Fruit fly (Drosophila melanogaster): ENCODE data around the gene Pkcdelta.

Pkcdelta gene

dm6 chrX:12470187-12470931 is 38.3 kb downstream of the Pkcdelta start (continued):
- TF ChIP-seq bbx (GFP tag; IDR thresholded peaks at IDR 0.05; ENCODE audit: partially characterized antibody) (no peak), CG12769 (tag; optimal IDR thresholded peaks at IDR 0.05) (peak; percentile 69), CG6683 (GFP tag; optimal IDR thresholded peaks at IDR 0.05) (peak; percentile 24), klu (GFP tag; IDR thresholded peaks at IDR 0.05) (peak; percentile 59; the same call in 1 of the 2 replicates), HLH4C (GFP tag; IDR thresholded peaks at IDR 0.05; ENCODE audit: partially characterized antibody) (no peak), Poxn (GFP tag; IDR thresholded peaks at IDR 0.05) (peak; percentile 58), sisA (GFP tag; IDR thresholded peaks at IDR 0.05) (peak; percentile 68), CG14014 (GFP tag; IDR thresholded peaks at IDR 0.05) (peak; percentile 15; the same call in 1 of the 2 replicates), zen (tag; optimal IDR thresholded peaks at IDR 0.05) (no peak), Drgx (GFP tag; IDR thresholded peaks at IDR 0.05) (no peak; the same call in 1 of the 2 replicates), slbo (GFP tag; IDR thresholded peaks at IDR 0.05) (peak; percentile 86), CG31441 (GFP tag; IDR thresholded peaks at IDR 0.05) (0 out of 2 replicates have a peak, but pooled peaks have one; percentile 31), Meics (GFP tag; optimal IDR thresholded peaks at IDR 0.05) (peak; percentile 78), twi (tag; optimal IDR thresholded peaks at IDR 0.05) (no peak), HHEX (GFP tag; optimal IDR thresholded peaks at IDR 0.05) (peak; percentile 56), CG12219 (GFP tag; optimal IDR thresholded peaks at IDR 0.05) (peak; percentile 12), eyg (GFP tag; optimal IDR thresholded peaks at IDR 0.05) (no peak), CG11085 (GFP tag; IDR thresholded peaks at IDR 0.05) (0 out of 2 replicates have a peak, but pooled peaks have one; percentile 23), phol (tag; optimal IDR thresholded peaks at IDR 0.05) (peak; percentile 53), CG6689 (GFP tag; IDR thresholded peaks at IDR 0.05) (peak; percentile 77), CG6791 (GFP tag; IDR thresholded peaks at IDR 0.05; ENCODE audit: partially characterized antibody) (no peak), tio (GFP tag; optimal IDR thresholded peaks at IDR 0.05) (peak; percentile 29), Myb (GFP tag; optimal IDR thresholded peaks at IDR 0.05) (no peak), Doc2 (GFP tag; IDR thresholded peaks at IDR 0.05) (no peak), Dad (GFP tag; optimal IDR thresholded peaks at IDR 0.05) (no peak), CG17361 (GFP tag; IDR thresholded peaks at IDR 0.05) (peak; percentile 53; the same call in 2 of the 3 replicates), Adf1 (GFP tag; IDR thresholded peaks at IDR 0.05) (peak; percentile 54; the same call in 1 of the 2 replicates), CG18011 (GFP tag; optimal IDR thresholded peaks at IDR 0.05) (no peak), zfh1 (GFP tag; IDR thresholded peaks at IDR 0.05) (peak; percentile 65; the same call in 2 of the 3 replicates), CG17359 (tag; optimal IDR thresholded peaks at IDR 0.05) (peak; percentile 59), CG4730 (GFP tag; IDR thresholded peaks at IDR 0.05) (peak; percentile 47; the same call in 1 of the 2 replicates), CG1603 (tag; optimal IDR thresholded peaks at IDR 0.05) (peak; percentile 16), row (GFP tag; IDR thresholded peaks at IDR 0.05) (peak; percentile 78), prd (optimal IDR thresholded peaks at IDR 0.05) (no peak), prd (GFP tag; IDR thresholded peaks at IDR 0.05) (peak; percentile 70), danr (GFP tag; IDR thresholded peaks at IDR 0.05) (0 out of 2 replicates have a peak, but pooled peaks have one; percentile 40), CG31224 (GFP tag; IDR thresholded peaks at IDR 0.05) (peak; percentile 47), HmgD (GFP tag; optimal IDR thresholded peaks at IDR 0.05) (no peak), CG17912 (GFP tag; optimal IDR thresholded peaks at IDR 0.05) (no peak), bsh (GFP tag; optimal IDR thresholded peaks at IDR 0.05) (peak in 1 of 2 experiments; percentile 58), en (GFP tag; optimal IDR thresholded peaks at IDR 0.05) (no peak), CG3281 (GFP tag; optimal IDR thresholded peaks at IDR 0.05) (peak; percentile 80), NfI (GFP tag; optimal IDR thresholded peaks at IDR 0.05) (peak; percentile 71), Oli (tag; optimal IDR thresholded peaks at IDR 0.05) (peak; percentile 62), lab (GFP tag; optimal IDR thresholded peaks at IDR 0.05) (peak; percentile 69), CG13424 (tag; optimal IDR thresholded peaks at IDR 0.05) (peak; percentile 61), Nf-YC (tag; optimal IDR thresholded peaks at IDR 0.05) (peak; percentile 16), CG18599 (GFP tag; optimal IDR thresholded peaks at IDR 0.05) (peak; percentile 60), bab2 (GFP tag; optimal IDR thresholded peaks at IDR 0.05) (no peak)
